Worm (Caenorhabditis elegans) whole organism, mixed stage, embryonic: ENCODE results near the gene F55C12.2.
A peak's percentile ranks its signal among the peaks of the same experiment; 100 is the strongest.

Source experiments
- M03D4.4 ChIP-seq: sonication (generic microtip); optimal IDR thresholded peaks from 2 replicates; lab custom pipeline; 2017; ENCODE audit warnings: mild to moderate bottlenecking, missing genetic modification characterization, missing compliant biosample characterization
- bed-3 ChIP-seq: fragments of 200-800 bp; sonication (Bioruptor generic); optimal IDR thresholded peaks from 3 replicates; lab custom pipeline; 2018; ENCODE audit warnings: mild to moderate bottlenecking, missing genetic modification characterization, moderate library complexity, missing compliant biosample characterization
- ceh-39 ChIP-seq: fragments of 150-350 bp; optimal IDR thresholded peaks from 2 replicates; lab custom pipeline; 2014; ENCODE audit warnings: missing biosample characterization, missing genetic modification characterization
- ceh-43 ChIP-seq: fragments of 200-800 bp; sonication (Bioruptor generic); optimal IDR thresholded peaks from 2 replicates; lab custom pipeline; 2018; ENCODE audit warnings: mild to moderate bottlenecking, missing genetic modification characterization, moderate library complexity, missing compliant biosample characterization
- ceh-83 ChIP-seq: fragments of 200-800 bp; sonication (Bioruptor generic); optimal IDR thresholded peaks from 2 replicates; lab custom pipeline; 2018; ENCODE audit warnings: mild to moderate bottlenecking, missing genetic modification characterization, missing compliant biosample characterization
- ces-1 ChIP-seq: fragments of 150-350 bp; optimal IDR thresholded peaks from 2 replicates; lab custom pipeline; 2014; ENCODE audit warnings: missing biosample characterization, missing genetic modification reagents, missing genetic modification characterization
- cnd-1 ChIP-seq: fragments of 200-800 bp; sonication (Bioruptor generic); optimal IDR thresholded peaks from 2 replicates; lab custom pipeline; 2018; ENCODE audit warnings: mild to moderate bottlenecking, missing genetic modification characterization, missing compliant biosample characterization
- drap-1 ChIP-seq: fragments of 200-800 bp; sonication (Bioruptor generic); optimal IDR thresholded peaks from 3 replicates; lab custom pipeline; 2018; ENCODE audit warnings: mild to moderate bottlenecking, missing genetic modification characterization, missing compliant biosample characterization
- elt-3 ChIP-seq: fragments of 150-350 bp; optimal IDR thresholded peaks from 2 replicates; lab custom pipeline; 2014; ENCODE audit warnings: missing biosample characterization, missing genetic modification characterization
- flh-1 ChIP-seq: fragments of 200-800 bp; sonication (Bioruptor generic); optimal IDR thresholded peaks from 2 replicates; lab custom pipeline; 2018; ENCODE audit warnings: mild to moderate bottlenecking, missing genetic modification characterization, moderate library complexity, missing compliant biosample characterization
- ham-2 ChIP-seq: fragments of 200-800 bp; sonication (Bioruptor generic); optimal IDR thresholded peaks from 2 replicates; lab custom pipeline; 2018; ENCODE audit warnings: mild to moderate bottlenecking, missing genetic modification characterization, missing compliant biosample characterization
- hlh-1 ChIP-seq: fragments of 150-350 bp; optimal IDR thresholded peaks from 2 replicates; lab custom pipeline; 2014; ENCODE audit warnings: missing biosample characterization, missing genetic modification reagents, missing genetic modification characterization
- lin-13 ChIP-seq: fragments of 150-350 bp; optimal IDR thresholded peaks from 2 replicates; lab custom pipeline; 2014; ENCODE audit warnings: missing biosample characterization, missing genetic modification characterization
- lin-32 ChIP-seq: fragments of 200-800 bp; sonication (Bioruptor generic); optimal IDR thresholded peaks from 2 replicates; lab custom pipeline; 2018; ENCODE audit warnings: mild to moderate bottlenecking, missing genetic modification characterization, missing compliant biosample characterization
- lsy-2 ChIP-seq: fragments of 150-350 bp; optimal IDR thresholded peaks from 2 replicates; lab custom pipeline; 2014; ENCODE audit warnings: missing biosample characterization, missing genetic modification characterization
- mab-5 ChIP-seq: fragments of 150-350 bp; optimal IDR thresholded peaks from 2 replicates; lab custom pipeline; 2014; ENCODE audit warnings: missing biosample characterization, missing genetic modification characterization
- mep-1 ChIP-seq: fragments of 150-350 bp; optimal IDR thresholded peaks from 2 replicates; lab custom pipeline; 2017; ENCODE audit warnings: missing biosample characterization, missing genetic modification reagents, missing genetic modification characterization, inconsistent platforms
- mls-2 ChIP-seq: sonication (generic microtip); optimal IDR thresholded peaks from 2 replicates; lab custom pipeline; 2016; ENCODE audit warnings: mild to moderate bottlenecking, missing genetic modification characterization, moderate library complexity, missing compliant biosample characterization
- nhr-12 ChIP-seq: fragments of 150-350 bp; optimal IDR thresholded peaks from 2 replicates; lab custom pipeline; 2014; ENCODE audit warnings: missing biosample characterization, missing genetic modification characterization
- pha-4 ChIP-seq: fragments of 150-350 bp; optimal IDR thresholded peaks from 2 replicates; lab custom pipeline; 2018; ENCODE audit warnings: missing biosample characterization, missing genetic modification reagents, missing genetic modification characterization
- sem-2 ChIP-seq: fragments of 200-800 bp; sonication (Bioruptor generic); optimal IDR thresholded peaks from 2 replicates; lab custom pipeline; 2018; ENCODE audit warnings: mild to moderate bottlenecking, missing genetic modification characterization, missing compliant biosample characterization
- sptf-1 ChIP-seq: sonication (generic microtip); optimal IDR thresholded peaks from 2 replicates; lab custom pipeline; 2017; ENCODE audit warnings: mild to moderate bottlenecking, missing genetic modification characterization, moderate library complexity, missing compliant biosample characterization
- tbx-8 ChIP-seq: fragments of 200-800 bp; sonication (Bioruptor generic); optimal IDR thresholded peaks from 2 replicates; lab custom pipeline; 2018; ENCODE audit warnings: mild to moderate bottlenecking, missing genetic modification characterization, moderate library complexity, missing compliant biosample characterization
- unc-120 ChIP-seq: sonication (generic microtip); optimal IDR thresholded peaks from 2 replicates; lab custom pipeline; 2017; ENCODE audit warnings: missing genetic modification characterization, missing compliant biosample characterization; ENCODE audit not compliant: poor library complexity, severe bottlenecking
- unc-39 ChIP-seq: fragments of 150-350 bp; optimal IDR thresholded peaks from 2 replicates; lab custom pipeline; 2014; ENCODE audit warnings: missing biosample characterization, missing genetic modification characterization
- unc-62 ChIP-seq: fragments of 150-350 bp; optimal IDR thresholded peaks from 2 replicates; lab custom pipeline; 2014; ENCODE audit warnings: missing biosample characterization, missing genetic modification reagents, missing genetic modification characterization
- zip-8 ChIP-seq: fragments of 150-350 bp; optimal IDR thresholded peaks from 2 replicates; lab custom pipeline; 2014; ENCODE audit warnings: missing biosample characterization, missing genetic modification characterization
- ztf-11 ChIP-seq: fragments of 150-350 bp; optimal IDR thresholded peaks from 2 replicates; lab custom pipeline; 2014; ENCODE audit warnings: missing biosample characterization, missing genetic modification characterization

Gene F55C12.2

DNA sequence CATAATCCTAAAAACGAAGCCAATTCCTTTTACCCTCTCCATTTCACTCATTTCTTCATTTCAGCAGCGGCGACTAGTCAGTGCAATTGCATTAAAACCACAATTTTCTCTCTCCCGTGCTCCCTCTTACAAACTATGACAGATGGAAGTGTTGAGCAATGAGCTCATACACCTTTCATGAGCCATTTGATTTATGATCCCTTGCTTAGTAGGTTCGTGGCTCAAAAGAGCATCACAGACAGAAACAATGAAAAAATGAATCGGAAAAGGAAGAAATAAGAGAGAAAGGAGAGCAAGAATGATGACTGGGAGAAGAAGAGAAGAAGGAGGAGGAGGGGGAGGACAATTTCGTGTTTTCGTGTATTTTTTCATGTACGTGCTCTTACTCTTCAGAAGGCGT, 5.1 kb upstream of the F55C12.2 start:
- TF ChIP-seq ces-1 (peak; percentile 36), lsy-2 (tag; lab: Kevin White, UChicago) (no peak), ztf-11 (no peak), ham-2 (no peak), cnd-1 (tag; lab: Kevin White, UChicago) (no peak), zip-8 (tag; lab: Kevin White, UChicago) (no peak)

ce11 chrII:5872414-5872813, 4.2 kb upstream of the F55C12.2 start:
- TF ChIP-seq ceh-83, result no peak
- no peak for TF ChIP-seq ztf-11
- TF ChIP-seq pha-4, result no peak
- TF ChIP-seq tbx-8 (GFP tag; lab: Kevin White, UChicago), result no peak
- no peak for TF ChIP-seq mab-5
- no peak for TF ChIP-seq ceh-43 (GFP tag; lab: Kevin White, UChicago)

DNA sequence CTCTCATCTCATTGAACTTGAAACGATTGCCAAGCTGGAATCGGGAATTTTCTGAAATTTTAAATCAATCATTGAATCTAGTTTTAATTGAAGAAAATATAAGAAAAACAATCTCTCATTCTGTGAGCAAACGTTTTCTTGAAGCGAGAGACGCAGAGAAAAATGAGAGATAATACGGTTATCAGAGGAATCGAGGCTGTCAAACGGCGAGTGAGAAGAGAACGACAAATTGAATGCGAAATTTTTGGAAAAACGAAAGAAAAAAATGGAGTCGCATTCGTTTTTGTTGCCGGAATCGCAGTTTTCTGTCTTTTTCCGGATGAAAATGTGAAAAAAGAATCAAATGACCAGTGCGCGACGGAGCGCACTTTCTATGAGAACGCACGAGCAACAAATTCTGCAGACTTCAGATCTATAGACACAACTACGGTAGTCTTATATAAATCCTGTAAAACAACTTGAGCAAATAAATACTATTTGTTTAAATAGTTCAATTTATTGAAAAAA, 3.0 kb upstream of the F55C12.2 start, which contains the start of gene tex-2:
Gene tex-2 (minus strand): TSS at position 51 of the 507 bp plus-strand sequence.
- TF ChIP-seq lin-13 (tag; lab: Kevin White, UChicago), result peak; percentile 54
- TF ChIP-seq mls-2 (tag; lab: Kevin White, UChicago), result no peak
- TF ChIP-seq unc-120 (tag; lab: Kevin White, UChicago), result no peak
- no peak for TF ChIP-seq sptf-1 (tag; lab: Kevin White, UChicago)
- no peak for TF ChIP-seq drap-1 (GFP tag; lab: Kevin White, UChicago)
- TF ChIP-seq M03D4.4 (tag; lab: Kevin White, UChicago), result no peak
- no peak for TF ChIP-seq sem-2
- peak; percentile 30 for TF ChIP-seq lsy-2 (tag; lab: Kevin White, UChicago)
- TF ChIP-seq hlh-1 (tag; lab: Kevin White, UChicago), result no peak
- TF ChIP-seq ztf-11, result no peak
- TF ChIP-seq mep-1 (tag; lab: Kevin White, UChicago), result peak; percentile 86
- peak; percentile 89 for TF ChIP-seq ces-1
- TF ChIP-seq ceh-83, result no peak

- no peak for TF ChIP-seq mep-1 (tag; lab: Kevin White, UChicago)
- no peak for TF ChIP-seq unc-39 (tag; lab: Kevin White, UChicago)
- TF ChIP-seq ces-1, result no peak
- TF ChIP-seq mab-5, result no peak
- TF ChIP-seq lin-32 (GFP tag; lab: Kevin White, UChicago), result no peak
- no peak for TF ChIP-seq elt-3 (tag; lab: Kevin White, UChicago)
- no peak for TF ChIP-seq sem-2
- TF ChIP-seq bed-3 (GFP tag; lab: Kevin White, UChicago), result no peak
- TF ChIP-seq unc-62, result no peak
Measured at ce11 chrII:5874130-5874529, 2.5 kb upstream of the F55C12.2 start.

ce11 chrII:5876053-5876452, 558 bp upstream of the F55C12.2 start, which contains the start of gene F55C12.6:
TSS of gene F55C12.6 (minus strand) at chrII:5876153.
- TF ChIP-seq ceh-43 (GFP tag; lab: Kevin White, UChicago) (no peak), M03D4.4 (tag; lab: Kevin White, UChicago) (no peak)

DNA sequence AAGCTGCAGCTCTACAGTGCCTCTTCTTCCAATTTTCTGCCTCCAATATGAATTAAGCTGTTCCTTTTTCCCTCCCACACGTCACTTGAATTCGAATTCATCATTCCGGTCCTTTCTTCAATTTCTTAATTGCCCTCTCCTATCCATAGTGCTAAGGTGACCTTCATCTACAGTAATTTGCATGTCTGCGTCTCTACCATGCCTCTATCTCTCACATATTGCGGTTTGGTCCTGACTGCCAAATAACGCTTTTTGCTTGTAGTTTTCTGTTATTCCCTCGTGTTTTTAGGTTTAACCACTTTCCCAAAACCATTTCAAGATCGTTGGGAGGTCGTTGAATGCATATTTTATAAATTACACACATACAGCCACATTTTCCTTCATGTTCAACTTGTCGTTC, 4.1 kb downstream of the F55C12.2 start:
- TF ChIP-seq mls-2 (tag; lab: Kevin White, UChicago) (peak; percentile 23), ceh-43 (GFP tag; lab: Kevin White, UChicago) (no peak), sem-2 (no peak), sptf-1 (tag; lab: Kevin White, UChicago) (no peak)

- TF ChIP-seq flh-1 (no peak), M03D4.4 (tag; lab: Kevin White, UChicago) (no peak), lin-13 (tag; lab: Kevin White, UChicago) (no peak), unc-39 (tag; lab: Kevin White, UChicago) (no peak), ceh-39 (tag; lab: Kevin White, UChicago) (no peak), nhr-12 (no peak), ztf-11 (no peak), mep-1 (tag; lab: Kevin White, UChicago) (no peak), ham-2 (no peak), cnd-1 (tag; lab: Kevin White, UChicago) (no peak), mls-2 (tag; lab: Kevin White, UChicago) (no peak), bed-3 (GFP tag; lab: Kevin White, UChicago) (no peak), ces-1 (no peak), drap-1 (GFP tag; lab: Kevin White, UChicago) (no peak), tbx-8 (GFP tag; lab: Kevin White, UChicago) (no peak), sptf-1 (tag; lab: Kevin White, UChicago) (no peak)
Measured at ce11 chrII:5884252-5884651, 7.6 kb downstream of the F55C12.2 start, which contains the start of gene rfip-1. TSS of gene rfip-1 (plus strand) at chrII:5884552.
